Fruit fly (Drosophila melanogaster) whole organism, wandering third instar larva: ENCODE results near the gene Faf2.

Experiments used
- Abd-B ChIP-seq: fragments of >200 bp; optimal IDR thresholded peaks from 2 replicates; lab custom pipeline; 2017; ENCODE audit warnings: missing biosample characterization, missing genetic modification characterization
- CG32264 ChIP-seq: fragments of 200-800 bp; sonication (Bioruptor generic); optimal IDR thresholded peaks from 2 replicates; lab custom pipeline; 2016; ENCODE audit warnings: missing biosample characterization, missing genetic modification characterization
- CG9705 ChIP-seq: fragments of 200-800 bp; sonication (Bioruptor generic); optimal IDR thresholded peaks from 2 replicates; lab custom pipeline; 2018; ENCODE audit warnings: missing biosample characterization, mild to moderate bottlenecking, missing genetic modification characterization
- CrebA ChIP-seq: fragments of 200-800 bp; sonication (Bioruptor generic); optimal IDR thresholded peaks from 2 replicates; lab custom pipeline; 2016; ENCODE audit warnings: missing biosample characterization, mild to moderate bottlenecking, missing genetic modification characterization, borderline replicate concordance
- Dfd ChIP-seq: fragments of >200 bp; optimal IDR thresholded peaks from 2 replicates; lab custom pipeline; 2017; ENCODE audit warnings: missing biosample characterization, missing genetic modification characterization
- Dif ChIP-seq: fragments of 200-275, 200-300 bp; sonication (Bioruptor generic); optimal IDR thresholded peaks from 2 replicates; lab custom pipeline; 2018; ENCODE audit warnings: missing biosample characterization, missing genetic modification characterization; ENCODE audit not compliant: partially characterized antibody
- GATAd ChIP-seq: sonication (Bioruptor generic); optimal IDR thresholded peaks from 2 replicates; lab custom pipeline; 2016; ENCODE audit warnings: missing biosample characterization, missing genetic modification characterization
- HLH106 ChIP-seq: fragments of 200-800 bp; optimal IDR thresholded peaks from 3 replicates; lab custom pipeline; 2019; ENCODE audit warnings: missing biosample characterization, mild to moderate bottlenecking, missing genetic modification characterization, moderate library complexity
- Hr78 ChIP-seq: fragments of >200 bp; optimal IDR thresholded peaks from 2 replicates; lab custom pipeline; 2017; ENCODE audit warnings: missing biosample characterization, missing genetic modification characterization
- Hr83 ChIP-seq: fragments of 200-300 bp; sonication (Bioruptor generic); optimal IDR thresholded peaks from 2 replicates; lab custom pipeline; 2016; ENCODE audit warnings: missing biosample characterization, mild to moderate bottlenecking, missing genetic modification characterization, moderate library complexity; ENCODE audit not compliant: poor library complexity, severe bottlenecking
- Jra ChIP-seq: sonication (Bioruptor generic); optimal IDR thresholded peaks from 2 replicates; lab custom pipeline; 2016; ENCODE audit warnings: missing biosample characterization, missing genetic modification characterization
- Myc ChIP-seq: fragments of >200 bp; optimal IDR thresholded peaks from 2 replicates; lab custom pipeline; 2017
- OdsH ChIP-seq: fragments of 200-800 bp; sonication (Bioruptor generic); optimal IDR thresholded peaks from 2 replicates; lab custom pipeline; 2016; ENCODE audit warnings: missing biosample characterization, mild to moderate bottlenecking, missing genetic modification characterization
- Rel ChIP-seq, 2 experiments: fragments of 200-800 bp; sonication (Bioruptor generic) in 1 of 2; optimal IDR thresholded peaks; 2 replicates in 1 of 2; 3 replicates in 1 of 2; lab custom pipeline; 2016 to 2019; ENCODE audit warnings: mild to moderate bottlenecking in 2 of 2, missing biosample characterization in 2 of 2, missing genetic modification characterization in 2 of 2, moderate library complexity in 1 of 2
- Sp1 ChIP-seq: fragments of 200-800 bp; sonication (Bioruptor generic); optimal IDR thresholded peaks from 3 replicates; lab custom pipeline; 2019; ENCODE audit warnings: missing biosample characterization, mild to moderate bottlenecking, missing genetic modification characterization, moderate library complexity
- br ChIP-seq: fragments of 200-800 bp; sonication (Bioruptor generic); optimal IDR thresholded peaks from 2 replicates; lab custom pipeline; 2016; ENCODE audit warnings: missing biosample characterization, missing genetic modification characterization
- brk ChIP-seq: fragments of 200-800 bp; sonication (Bioruptor generic); optimal IDR thresholded peaks from 2 replicates; lab custom pipeline; 2016; ENCODE audit warnings: missing biosample characterization, mild to moderate bottlenecking, missing genetic modification characterization
- dl ChIP-seq, 2 experiments: fragments of 175-275, 200-275 bp in 1 of 2; fragments of 200-275 bp in 1 of 2; sonication (Bioruptor generic); optimal IDR thresholded peaks; lab custom pipeline; 2018; ENCODE audit warnings: mild to moderate bottlenecking in 2 of 2, missing biosample characterization in 2 of 2, missing genetic modification characterization in 2 of 2, moderate library complexity in 2 of 2; ENCODE audit not compliant: partially characterized antibody in 2 of 2, insufficient read depth in 1 of 2
- dmrt93B ChIP-seq: fragments of 200-800 bp; sonication (Bioruptor generic); optimal IDR thresholded peaks from 2 replicates; lab custom pipeline; 2018; ENCODE audit warnings: missing biosample characterization, mild to moderate bottlenecking, missing genetic modification characterization
- dsf ChIP-seq: sonication (Bioruptor generic); optimal IDR thresholded peaks from 2 replicates; lab custom pipeline; 2016; ENCODE audit warnings: missing biosample characterization, missing genetic modification characterization, borderline replicate concordance
- ey ChIP-seq: fragments of 200-800 bp; sonication (Bioruptor generic); optimal IDR thresholded peaks from 2 replicates; lab custom pipeline; 2016; ENCODE audit warnings: missing biosample characterization, missing genetic modification characterization
- foxo ChIP-seq, 2 experiments: fragments of 200-800 bp; sonication (Bioruptor generic); optimal IDR thresholded peaks; 2 replicates in 1 of 2; 3 replicates in 1 of 2; lab custom pipeline; 2016 to 2017; ENCODE audit warnings: missing biosample characterization in 2 of 2, missing genetic modification characterization in 2 of 2
- fru ChIP-seq: fragments of 200-800 bp; sonication (Bioruptor generic); optimal IDR thresholded peaks from 3 replicates; lab custom pipeline; 2016; ENCODE audit warnings: missing biosample characterization, mild to moderate bottlenecking, missing genetic modification characterization
- h ChIP-seq: fragments of 200-800 bp; sonication (Bioruptor generic); optimal IDR thresholded peaks from 3 replicates; lab custom pipeline; 2016; ENCODE audit warnings: missing biosample characterization, mild to moderate bottlenecking, missing genetic modification characterization
- jim ChIP-seq: fragments of 175-275, 200-325 bp; sonication (Bioruptor generic); optimal IDR thresholded peaks from 2 replicates; lab custom pipeline; 2016; ENCODE audit warnings: missing biosample characterization, mild to moderate bottlenecking, missing genetic modification characterization
- lola ChIP-seq: fragments of >200 bp; optimal IDR thresholded peaks from 2 replicates; lab custom pipeline; 2017; ENCODE audit warnings: missing biosample characterization, missing genetic modification characterization
- pan ChIP-seq: fragments of >200 bp; optimal IDR thresholded peaks from 2 replicates; lab custom pipeline; 2017
- rgr ChIP-seq: fragments of 200-800 bp; sonication (Bioruptor generic); optimal IDR thresholded peaks from 3 replicates; lab custom pipeline; 2016; ENCODE audit warnings: missing biosample characterization, mild to moderate bottlenecking, missing genetic modification characterization
- sage ChIP-seq: fragments of 200-800 bp; sonication (Bioruptor generic); optimal IDR thresholded peaks from 2 replicates; lab custom pipeline; 2016; ENCODE audit warnings: missing biosample characterization, mild to moderate bottlenecking, missing genetic modification characterization
- sv ChIP-seq: fragments of 200-800 bp; sonication (Bioruptor generic); optimal IDR thresholded peaks from 3 replicates; lab custom pipeline; 2016; ENCODE audit warnings: missing biosample characterization, missing genetic modification characterization
- tai ChIP-seq: sonication (Bioruptor generic); optimal IDR thresholded peaks from 2 replicates; lab custom pipeline; 2016; ENCODE audit warnings: missing biosample characterization, missing genetic modification characterization
- usp ChIP-seq: fragments of >200 bp; optimal IDR thresholded peaks from 2 replicates; lab custom pipeline; 2017; ENCODE audit warnings: missing biosample characterization, missing genetic modification characterization
- woc ChIP-seq: sonication (Bioruptor generic); optimal IDR thresholded peaks from 2 replicates; lab custom pipeline; 2016; ENCODE audit warnings: missing biosample characterization, mild to moderate bottlenecking, missing genetic modification characterization

Faf2 gene

dm6 chr2L:18689376-18689775 lies 19.1 kb downstream of the Faf2 start, which contains the start of gene CG10336:
Gene CG10336, plus strand, starts transcription at chr2L:18689528.
- no peak for TF ChIP-seq Rel (GFP tag; optimal IDR thresholded peaks at IDR 0.05; lab: Kevin White, UChicago)
- TF ChIP-seq Rel (tag; optimal IDR thresholded peaks at IDR 0.05; lab: Kevin White, UChicago) = peak; percentile 19
- TF ChIP-seq HLH106 (tag; lab: Kevin White, UChicago) = no peak
- TF ChIP-seq, all 38 proteins: peak for 1

DNA sequence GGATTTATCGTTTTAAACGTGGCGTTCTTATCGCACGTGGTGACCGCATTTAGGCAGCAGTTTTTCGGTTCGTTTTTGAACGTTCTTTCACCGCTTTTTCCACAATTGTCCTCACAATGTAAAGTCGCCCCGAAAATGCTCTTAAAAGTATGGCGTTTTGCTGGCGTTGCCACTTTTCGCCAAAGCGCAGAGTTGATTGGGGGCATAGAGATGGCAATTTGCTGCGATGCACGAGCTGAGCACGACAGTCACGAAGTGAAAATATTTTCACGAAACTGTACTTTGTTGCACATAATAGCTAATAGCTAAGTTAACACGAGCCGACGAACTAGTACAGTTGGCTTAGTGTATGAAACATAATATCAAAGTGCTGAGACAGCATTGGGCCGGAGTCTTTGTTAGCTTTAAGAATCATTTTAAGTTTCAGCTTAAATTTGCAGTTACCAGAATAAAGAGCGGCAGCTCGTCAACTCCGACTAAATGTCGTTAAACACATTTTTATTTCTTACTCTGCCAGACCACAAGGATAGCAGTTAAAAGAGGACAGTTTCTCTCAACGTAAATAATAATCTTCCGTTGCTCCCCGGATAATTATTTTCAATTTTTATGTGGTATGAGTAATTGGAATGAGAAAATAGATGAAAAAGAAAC lies 19.7 kb downstream of the Faf2 start, which contains the start of gene msl-1:
TSS of gene msl-1 (minus strand) at position 155 of the 651 bp plus-strand sequence.
- TF ChIP-seq jim (GFP tag; lab: Kevin White, UChicago) (peak; percentile 56), Rel (GFP tag; optimal IDR thresholded peaks at IDR 0.05; lab: Kevin White, UChicago) (no peak), Rel (tag; optimal IDR thresholded peaks at IDR 0.05; lab: Kevin White, UChicago) (peak; percentile 56), Jra (GFP tag; lab: Kevin White, UChicago) (peak; percentile 10), woc (GFP tag; lab: Kevin White, UChicago) (peak; percentile 92), Myc (lab: Kevin White, UChicago) (peak; percentile 67), br (no peak), CG9705 (GFP tag; lab: Kevin White, UChicago) (peak; percentile 20), HLH106 (tag; lab: Kevin White, UChicago) (peak; percentile 20), CrebA (GFP tag; lab: Kevin White, UChicago) (no peak), foxo (GFP tag; optimal IDR thresholded peaks at IDR 0.05; lab: Kevin White, UChicago) (peak in 1 of 2 experiments; percentile 56), Hr83 (GFP tag; lab: Kevin White, UChicago) (peak; percentile 85), Sp1 (GFP tag; lab: Kevin White, UChicago) (peak; percentile 3), ey (no peak)

DNA sequence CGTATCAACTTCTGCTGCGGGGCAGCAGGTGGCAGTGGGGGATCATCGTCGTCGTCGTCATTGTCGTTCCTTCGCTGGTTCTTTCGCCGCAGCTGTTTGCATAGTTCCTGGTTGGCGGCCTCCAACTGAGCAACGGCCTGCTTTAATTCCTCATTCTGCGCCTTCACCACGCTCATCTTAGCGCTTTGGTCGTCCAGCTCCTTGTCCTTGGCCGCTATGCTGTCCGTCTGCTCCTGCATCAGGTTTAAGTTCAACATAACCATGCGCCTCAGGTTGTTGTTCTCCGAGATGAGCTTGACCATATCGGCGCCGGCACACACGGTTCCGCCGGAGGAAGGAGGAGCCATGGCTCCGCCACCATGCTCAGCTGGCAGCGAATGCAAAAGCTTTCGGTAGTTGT lies 20.7 kb downstream of the Faf2 start:
- TF ChIP-seq OdsH (GFP tag; lab: Kevin White, UChicago) (no peak), CG32264 (GFP tag; lab: Kevin White, UChicago) (no peak), jim (GFP tag; lab: Kevin White, UChicago) (no peak), Dfd (GFP tag; lab: Kevin White, UChicago) (no peak), fru (GFP tag; lab: Kevin White, UChicago) (no peak)
- TF ChIP-seq, all 38 proteins: peak for 0

dm6 chr2L:18681903-18682302 lies 26.6 kb downstream of the Faf2 start, which contains the start of gene tos:
Gene tos, minus strand, starts transcription at chr2L:18682075.
- no peak for TF ChIP-seq brk
- no peak for TF ChIP-seq Rel (GFP tag; optimal IDR thresholded peaks at IDR 0.05; lab: Kevin White, UChicago)
- TF ChIP-seq Rel (tag; optimal IDR thresholded peaks at IDR 0.05; lab: Kevin White, UChicago) = peak; percentile 7
- TF ChIP-seq tai (GFP tag; lab: Kevin White, UChicago) = no peak
- TF ChIP-seq Myc (lab: Kevin White, UChicago) = peak; percentile 14
- TF ChIP-seq h (GFP tag; lab: Kevin White, UChicago) = no peak
- TF ChIP-seq dl (GFP tag; optimal IDR thresholded peaks at IDR 0.05; lab: Kevin White, UChicago; ENCODE audit: insufficient read depth in 1 of 2, partially characterized antibody in 2 of 2) = no peak
- no peak for TF ChIP-seq ey
- no peak for TF ChIP-seq Jra (GFP tag; lab: Kevin White, UChicago)

DNA sequence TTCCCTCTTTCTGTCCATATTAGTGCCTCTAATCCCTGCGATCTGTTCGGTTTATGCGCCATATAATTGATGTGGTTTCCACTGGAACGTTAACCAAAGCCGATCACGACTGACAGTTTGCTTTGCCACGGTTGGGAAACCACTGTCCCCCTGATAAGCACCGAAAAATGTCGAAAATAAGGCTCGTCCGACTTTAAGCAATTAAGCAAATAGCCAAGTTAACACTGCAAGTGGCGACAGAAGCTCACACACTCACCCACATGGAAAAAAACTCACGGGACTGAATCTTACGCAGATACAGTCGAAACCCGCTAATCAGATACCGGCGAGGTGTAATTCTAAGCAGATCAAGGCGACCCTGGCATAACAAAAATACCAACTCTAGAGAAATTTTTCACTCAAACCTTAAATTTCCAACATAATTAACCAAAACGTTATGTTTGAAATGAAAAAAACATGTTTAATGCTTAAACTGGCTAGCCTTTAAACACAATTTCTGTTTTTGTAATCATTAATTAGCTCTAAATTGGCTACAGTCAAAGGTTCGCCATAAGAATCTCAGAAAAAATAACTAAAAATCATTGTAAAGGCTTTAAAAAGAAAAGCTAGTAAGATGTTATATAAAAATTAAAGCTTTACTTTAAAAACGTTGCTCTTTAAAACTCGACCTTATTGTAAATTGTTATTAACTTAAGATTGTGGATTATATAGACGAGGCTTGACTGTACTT lies 30.4 kb downstream of the Faf2 start:
- TF ChIP-seq Jra (GFP tag; lab: Kevin White, UChicago) (peak; percentile 26), ey (peak; percentile 64), CG9705 (GFP tag; lab: Kevin White, UChicago) (peak; percentile 44), dsf (no peak), CG32264 (GFP tag; lab: Kevin White, UChicago) (no peak), Hr83 (GFP tag; lab: Kevin White, UChicago) (peak; percentile 67), woc (GFP tag; lab: Kevin White, UChicago) (peak; percentile 77), HLH106 (tag; lab: Kevin White, UChicago) (peak; percentile 77), Rel (GFP tag; optimal IDR thresholded peaks at IDR 0.05; lab: Kevin White, UChicago) (no peak), Rel (tag; optimal IDR thresholded peaks at IDR 0.05; lab: Kevin White, UChicago) (peak; percentile 51), rgr (GFP tag; lab: Kevin White, UChicago) (peak; percentile 68), CrebA (GFP tag; lab: Kevin White, UChicago) (no peak), sv (GFP tag; lab: Kevin White, UChicago) (peak; percentile 18), usp (GFP tag; lab: Kevin White, UChicago) (no peak), tai (GFP tag; lab: Kevin White, UChicago) (no peak), sage (no peak), Dif (GFP tag; lab: Kevin White, UChicago) (no peak), lola (GFP tag; lab: Kevin White, UChicago) (no peak), foxo (GFP tag; optimal IDR thresholded peaks at IDR 0.05; lab: Kevin White, UChicago) (peak in 1 of 2 experiments; percentile 54), dmrt93B (GFP tag; lab: Kevin White, UChicago) (peak; percentile 65), pan (lab: Kevin White, UChicago) (no peak), Hr78 (no peak), GATAd (GFP tag; lab: Kevin White, UChicago) (no peak), h (GFP tag; lab: Kevin White, UChicago) (no peak), dl (GFP tag; optimal IDR thresholded peaks at IDR 0.05; lab: Kevin White, UChicago; ENCODE audit: insufficient read depth in 1 of 2, partially characterized antibody in 2 of 2) (no peak), brk (no peak), Abd-B (GFP tag; lab: Kevin White, UChicago) (no peak), Dfd (GFP tag; lab: Kevin White, UChicago) (no peak), br (peak; percentile 55), Myc (lab: Kevin White, UChicago) (no peak), OdsH (GFP tag; lab: Kevin White, UChicago) (peak; percentile 62)
